Fruit fly (Drosophila melanogaster) whole organism, embryonic: ENCODE data around the gene trr.
A peak's percentile ranks its signal among the peaks of the same experiment; 100 is the strongest.

ENCODE experiments used
- Atf6 ChIP-seq: fragments of 200-800 bp; sonication (Bioruptor generic); IDR thresholded peaks from 2 replicates; pipeline ENCODE4 v1.3.6; 2022; ENCODE audit warnings: missing biosample characterization, missing genetic modification characterization
- BEAF-32 ChIP-seq: fragments of 200-800 bp; sonication (Bioruptor generic); optimal IDR thresholded peaks from 3 replicates; lab custom pipeline; 2017; ENCODE audit warnings: missing biosample characterization, missing genetic modification characterization, mild to moderate bottlenecking, moderate library complexity, missing genetic modification reagents
- CG14860 ChIP-seq: fragments of 200-800 bp; sonication (Bioruptor generic); IDR thresholded peaks from 3 replicates; pipeline ENCODE4 v1.3.6; 2022; ENCODE audit warnings: missing biosample characterization, missing genetic modification characterization; ENCODE audit not compliant: partially characterized antibody
- CG15479 ChIP-seq: fragments of 200-800 bp; sonication (Bioruptor generic); optimal IDR thresholded peaks from 3 replicates; lab custom pipeline; 2019; ENCODE audit warnings: missing biosample characterization, mild to moderate bottlenecking, missing genetic modification characterization, moderate library complexity
- CG1792 ChIP-seq: fragments of 200-800 bp; sonication (Bioruptor generic); optimal IDR thresholded peaks from 2 replicates; lab custom pipeline; 2016; ENCODE audit warnings: missing biosample characterization, missing genetic modification characterization
- CG34376 ChIP-seq: fragments of 200-800 bp; sonication (Bioruptor generic); optimal IDR thresholded peaks from 2 replicates; lab custom pipeline; 2018; ENCODE audit warnings: missing biosample characterization, mild to moderate bottlenecking, missing genetic modification characterization
- CG3995 ChIP-seq: fragments of 200-800 bp; sonication (Bioruptor generic); optimal IDR thresholded peaks from 3 replicates; lab custom pipeline; 2016; ENCODE audit warnings: missing biosample characterization, missing genetic modification characterization
- CG6654 ChIP-seq: fragments of 200-800 bp; sonication (Bioruptor generic); optimal IDR thresholded peaks from 2 replicates; lab custom pipeline; 2017; ENCODE audit warnings: missing biosample characterization, mild to moderate bottlenecking, missing genetic modification characterization
- CG6813 ChIP-seq: fragments of 200-800 bp; sonication (Bioruptor generic); optimal IDR thresholded peaks from 2 replicates; lab custom pipeline; 2017; ENCODE audit warnings: missing biosample characterization, missing genetic modification characterization, mild to moderate bottlenecking, moderate library complexity, missing genetic modification reagents
- CG7556 ChIP-seq: fragments of 200-800 bp; sonication (Bioruptor generic); optimal IDR thresholded peaks from 2 replicates; lab custom pipeline; 2017; ENCODE audit warnings: missing biosample characterization, mild to moderate bottlenecking, missing genetic modification characterization
- CG8089 ChIP-seq: fragments of 200-800 bp; sonication (Bioruptor generic); optimal IDR thresholded peaks from 3 replicates; lab custom pipeline; 2016; ENCODE audit warnings: missing biosample characterization, missing genetic modification characterization
- CG8924 ChIP-seq: fragments of 200-800 bp; optimal IDR thresholded peaks from 3 replicates; lab custom pipeline; 2019; ENCODE audit warnings: missing biosample characterization, mild to moderate bottlenecking, missing genetic modification characterization, moderate library complexity
- CG9817 ChIP-seq: fragments of 200-800 bp; sonication (Bioruptor generic); optimal IDR thresholded peaks from 2 replicates; lab custom pipeline; 2018; ENCODE audit warnings: missing biosample characterization, mild to moderate bottlenecking, missing genetic modification characterization, moderate library complexity
- Doc2 ChIP-seq: fragments of 200-800 bp; sonication (Bioruptor generic); IDR thresholded peaks from 2 replicates; pipeline ENCODE4 v1.3.6; 2022; ENCODE audit warnings: missing biosample characterization, missing genetic modification characterization
- Drgx ChIP-seq: fragments of 200-800 bp; sonication (Bioruptor generic); IDR thresholded peaks from 2 replicates; pipeline ENCODE4 v1.3.6; 2022; ENCODE audit warnings: missing biosample characterization, missing genetic modification characterization
- E2f1 ChIP-seq: fragments of 200-800 bp; sonication (Bioruptor generic); IDR thresholded peaks from 2 replicates; pipeline ENCODE4 v1.3.6; 2022; ENCODE audit warnings: missing biosample characterization, missing genetic modification characterization
- E2f2 ChIP-seq: fragments of 200-800 bp; sonication (Bioruptor generic); IDR thresholded peaks from 2 replicates; pipeline ENCODE4 v1.3.6; 2022; ENCODE audit warnings: missing biosample characterization, missing genetic modification characterization
- Ets97D ChIP-seq: fragments of 200-800 bp; sonication (Bioruptor generic); optimal IDR thresholded peaks from 3 replicates; lab custom pipeline; 2016; ENCODE audit warnings: missing biosample characterization, missing genetic modification characterization
- MTF-1 ChIP-seq: fragments of 200-800 bp; sonication (Bioruptor generic); optimal IDR thresholded peaks from 2 replicates; lab custom pipeline; 2018; ENCODE audit warnings: missing biosample characterization, mild to moderate bottlenecking, missing genetic modification characterization, borderline replicate concordance
- Max ChIP-seq: fragments of 200-800 bp; sonication (Bioruptor generic); optimal IDR thresholded peaks from 2 replicates; lab custom pipeline; 2016; ENCODE audit warnings: missing biosample characterization, mild to moderate bottlenecking, missing genetic modification characterization
- Med ChIP-seq: fragments of 200-800 bp; sonication (Bioruptor generic); peaks from one replicate; lab custom pipeline; 2016; ENCODE audit warnings: missing biosample characterization, missing genetic modification characterization, mild to moderate bottlenecking, inconsistent platforms, moderate library complexity
- Oli ChIP-seq: fragments of 200-800 bp; sonication (Bioruptor generic); optimal IDR thresholded peaks from 2 replicates; lab custom pipeline; 2018; ENCODE audit warnings: missing biosample characterization, mild to moderate bottlenecking, missing genetic modification characterization, moderate library complexity
- Opbp ChIP-seq: fragments of 200-800 bp; sonication (Bioruptor generic); IDR thresholded peaks from 3 replicates; pipeline ENCODE4 v1.3.6; 2022; ENCODE audit warnings: missing biosample characterization, missing genetic modification characterization; ENCODE audit not compliant: partially characterized antibody
- Poxn ChIP-seq: fragments of 200-800 bp; sonication (Bioruptor generic); IDR thresholded peaks from 2 replicates; pipeline ENCODE4 v1.3.6; 2022; ENCODE audit warnings: missing biosample characterization, missing genetic modification characterization
- Scr ChIP-seq: fragments of 200-800 bp; sonication (Bioruptor generic); IDR thresholded peaks from 2 replicates; pipeline ENCODE4 v1.3.6; 2022; ENCODE audit warnings: missing biosample characterization, missing genetic modification characterization; ENCODE audit not compliant: partially characterized antibody
- abd-A ChIP-seq: fragments of 200-800 bp; sonication (Bioruptor generic); optimal IDR thresholded peaks from 3 replicates; lab custom pipeline; 2019; ENCODE audit warnings: missing biosample characterization, mild to moderate bottlenecking, missing genetic modification characterization, moderate library complexity
- amos ChIP-seq: fragments of 200-800 bp; sonication (Bioruptor generic); IDR thresholded peaks from 2 replicates; pipeline ENCODE4 v1.3.6; 2022; ENCODE audit warnings: missing biosample characterization, missing genetic modification characterization; ENCODE audit not compliant: partially characterized antibody
- bbx ChIP-seq: fragments of 200-800 bp; sonication (Bioruptor generic); IDR thresholded peaks from 2 replicates; pipeline ENCODE4 v1.3.6; 2022; ENCODE audit warnings: missing biosample characterization, missing genetic modification characterization; ENCODE audit not compliant: partially characterized antibody
- bsh ChIP-seq, 2 experiments: fragments of 200-800 bp; sonication (Bioruptor generic); optimal IDR thresholded peaks; 2 replicates each; lab custom pipeline; 2017 to 2018; ENCODE audit warnings: mild to moderate bottlenecking in 2 of 2, missing biosample characterization in 2 of 2, missing genetic modification characterization in 2 of 2, moderate library complexity in 1 of 2
- cad ChIP-seq: fragments of >200 bp; optimal IDR thresholded peaks from 2 replicates; lab custom pipeline; 2017; ENCODE audit warnings: missing biosample characterization, missing genetic modification characterization
- dm ChIP-seq: fragments of 200-800 bp; sonication (Bioruptor generic); optimal IDR thresholded peaks from 3 replicates; lab custom pipeline; 2016; ENCODE audit warnings: missing biosample characterization, missing genetic modification characterization
- eve ChIP-seq, 2 experiments: fragments of >200 bp; optimal IDR thresholded peaks; 2 replicates each; lab custom pipeline; 2017; ENCODE audit warnings: missing biosample characterization in 2 of 2, missing genetic modification characterization in 2 of 2
- hb ChIP-seq: fragments of 200-800 bp; sonication (Bioruptor generic); IDR thresholded peaks from 3 replicates; pipeline ENCODE4 v1.3.6; 2022; ENCODE audit warnings: missing biosample characterization, missing genetic modification characterization; ENCODE audit not compliant: partially characterized antibody
- hbn ChIP-seq: fragments of 200-800 bp; sonication (Bioruptor generic); IDR thresholded peaks from 2 replicates; pipeline ENCODE4 v1.3.6; 2022; ENCODE audit warnings: missing biosample characterization, missing genetic modification characterization; ENCODE audit not compliant: partially characterized antibody
- kah ChIP-seq: fragments of 200-800 bp; sonication (Bioruptor generic); optimal IDR thresholded peaks from 2 replicates; lab custom pipeline; 2018; ENCODE audit warnings: missing biosample characterization, mild to moderate bottlenecking, missing genetic modification characterization
- lab ChIP-seq: fragments of 200-800 bp; sonication (Bioruptor generic); optimal IDR thresholded peaks from 3 replicates; lab custom pipeline; 2017; ENCODE audit warnings: missing biosample characterization, missing genetic modification characterization, mild to moderate bottlenecking, moderate library complexity, missing genetic modification reagents
- lbe ChIP-seq: fragments of 200-800 bp; sonication (Bioruptor generic); optimal IDR thresholded peaks from 2 replicates; lab custom pipeline; 2016; ENCODE audit warnings: missing biosample characterization, mild to moderate bottlenecking, missing genetic modification characterization
- nom ChIP-seq: fragments of 200-800 bp; sonication (Bioruptor generic); optimal IDR thresholded peaks from 2 replicates; lab custom pipeline; 2017; ENCODE audit warnings: missing biosample characterization, missing genetic modification characterization, mild to moderate bottlenecking, moderate library complexity, missing genetic modification reagents
- org-1 ChIP-seq: fragments of 200-800 bp; sonication (Bioruptor generic); optimal IDR thresholded peaks from 2 replicates; lab custom pipeline; 2017; ENCODE audit warnings: missing biosample characterization, missing genetic modification characterization
- phol ChIP-seq: fragments of 200-800 bp; sonication (Bioruptor generic); optimal IDR thresholded peaks from 3 replicates; lab custom pipeline; 2018; ENCODE audit warnings: missing biosample characterization, mild to moderate bottlenecking, missing genetic modification characterization, moderate library complexity
- psq ChIP-seq: fragments of 200-800 bp; sonication (Bioruptor generic); optimal IDR thresholded peaks from 2 replicates; lab custom pipeline; 2017; ENCODE audit warnings: missing biosample characterization, missing genetic modification characterization
- pzg ChIP-seq: fragments of 200-800 bp; sonication (Bioruptor generic); optimal IDR thresholded peaks from 3 replicates; lab custom pipeline; 2018; ENCODE audit warnings: missing biosample characterization, mild to moderate bottlenecking, missing genetic modification characterization, moderate library complexity
- row ChIP-seq: fragments of 200-800 bp; sonication (Bioruptor generic); IDR thresholded peaks from 3 replicates; pipeline ENCODE4 v1.3.6; 2022; ENCODE audit warnings: missing biosample characterization, missing genetic modification characterization
- so ChIP-seq: fragments of 200-800 bp; sonication (Bioruptor generic); IDR thresholded peaks from 3 replicates; pipeline ENCODE4 v1.3.6; 2022; ENCODE audit warnings: missing biosample characterization, missing genetic modification characterization
- tgo ChIP-seq: fragments of 200-800 bp; sonication (Bioruptor generic); IDR thresholded peaks from 3 replicates; pipeline ENCODE4 v1.3.6; 2022; ENCODE audit warnings: missing biosample characterization, missing genetic modification characterization
- tio ChIP-seq: fragments of 200-800 bp; sonication (Bioruptor generic); optimal IDR thresholded peaks from 2 replicates; lab custom pipeline; 2017; ENCODE audit warnings: missing biosample characterization, missing genetic modification characterization, inconsistent platforms
- unc-4 ChIP-seq: fragments of 200-800 bp; sonication (Bioruptor generic); IDR thresholded peaks from 2 replicates; pipeline ENCODE4 v1.3.6; 2022; ENCODE audit warnings: missing biosample characterization, missing genetic modification characterization; ENCODE audit not compliant: partially characterized antibody
- unpg ChIP-seq: fragments of 200-800 bp; sonication (Bioruptor generic); optimal IDR thresholded peaks from 3 replicates; lab custom pipeline; 2018; ENCODE audit warnings: missing biosample characterization, mild to moderate bottlenecking, missing genetic modification characterization, moderate library complexity
- vnd ChIP-seq: fragments of 200-800 bp; sonication (Bioruptor generic); IDR thresholded peaks from 3 replicates; pipeline ENCODE4 v1.3.6; 2022; ENCODE audit warnings: missing biosample characterization, missing genetic modification characterization; ENCODE audit not compliant: partially characterized antibody

The trr gene

dm6 chrX:1908757-1909156, 19.0 kb upstream of the trr start, which contains the start of the genes Edem1 and Rbcn-3B (continued):
- peak; percentile 68 for TF ChIP-seq amos (GFP tag; lab: Robert Waterston, UW)
- TF ChIP-seq kah (GFP tag; lab: Kevin White, UChicago), result no peak
- peak; percentile 43 for TF ChIP-seq hbn (GFP tag; lab: Robert Waterston, UW)
- TF ChIP-seq Oli, result no peak
- TF ChIP-seq tgo, result no peak
- TF ChIP-seq CG14860, result 0 out of 3 replicates have a peak, but pooled peaks have one; percentile 31
- no peak for TF ChIP-seq eve (GFP tag; optimal IDR thresholded peaks at IDR 0.05; lab: Kevin White, UChicago)
- no peak for TF ChIP-seq unpg (GFP tag; lab: Kevin White, UChicago)
- no peak for TF ChIP-seq CG8089
- no peak for TF ChIP-seq abd-A (tag; lab: Kevin White, UChicago)
- TF ChIP-seq Ets97D, result no peak
- TF ChIP-seq phol (tag; lab: Kevin White, UChicago), result no peak
- TF ChIP-seq psq (GFP tag; lab: Kevin White, UChicago), result no peak
- TF ChIP-seq Med (GFP tag; lab: Kevin White, UChicago), result peak; percentile 61
- peak; percentile 30; the same call in 1 of the 3 replicates for TF ChIP-seq row (GFP tag; lab: Robert Waterston, UW)
- TF ChIP-seq Atf6 (GFP tag; lab: Robert Waterston, UW), result no peak
- TF ChIP-seq CG9817 (tag; lab: Kevin White, UChicago), result no peak
- no peak for TF ChIP-seq Doc2 (GFP tag; lab: Robert Waterston, UW)
- TF ChIP-seq CG3995 (GFP tag; lab: Kevin White, UChicago), result peak; percentile 77
- TF ChIP-seq CG8924 (tag; lab: Kevin White, UChicago), result peak; percentile 9
- peak; percentile 38 for TF ChIP-seq pzg (GFP tag; lab: Kevin White, UChicago)
- TF ChIP-seq CG6654 (GFP tag; lab: Kevin White, UChicago), result no peak
- no peak for TF ChIP-seq so (GFP tag; lab: Robert Waterston, UW)
- TF ChIP-seq nom (GFP tag; lab: Kevin White, UChicago), result peak; percentile 69
- TF ChIP-seq lbe (GFP tag; lab: Kevin White, UChicago), result peak; percentile 12
- no peak for TF ChIP-seq Poxn
- no peak for TF ChIP-seq CG34376 (GFP tag; lab: Kevin White, UChicago)
- TF ChIP-seq CG15479 (GFP tag; lab: Kevin White, UChicago), result peak; percentile 23
- TF ChIP-seq Drgx, result peak; percentile 14; the same call in 1 of the 2 replicates
- TF ChIP-seq Max (GFP tag; lab: Kevin White, UChicago), result peak; percentile 15
- peak; percentile 68 for TF ChIP-seq BEAF-32
- TF ChIP-seq E2f1 (GFP tag; lab: Robert Waterston, UW), result no peak
- TF ChIP-seq Scr, result peak; percentile 53
- TF ChIP-seq dm, result peak; percentile 36
- TF ChIP-seq E2f2 (GFP tag; lab: Robert Waterston, UW), result no peak
- TF ChIP-seq CG1792, result no peak
- peak; percentile 16 for TF ChIP-seq lab (GFP tag; lab: Kevin White, UChicago)
- TF ChIP-seq Opbp (GFP tag; lab: Robert Waterston, UW), result peak; percentile 36; the same call in 1 of the 3 replicates
- peak in 1 of 2 experiments; percentile 62 for TF ChIP-seq bsh (GFP tag; optimal IDR thresholded peaks at IDR 0.05; lab: Kevin White, UChicago)
- TF ChIP-seq CG7556 (GFP tag; lab: Kevin White, UChicago), result no peak
- TF ChIP-seq vnd (GFP tag; lab: Robert Waterston, UW), result peak; percentile 40; the same call in 1 of the 3 replicates
- TF ChIP-seq cad, result no peak
- TF ChIP-seq hb, result peak; percentile 57; the same call in 1 of the 3 replicates
- TF ChIP-seq org-1 (GFP tag; lab: Kevin White, UChicago), result no peak
- no peak for TF ChIP-seq bbx (GFP tag; lab: Robert Waterston, UW)
- no peak for TF ChIP-seq MTF-1 (GFP tag; lab: Kevin White, UChicago)
- 0 out of 2 replicates have a peak, but pooled peaks have one; percentile 32 for TF ChIP-seq unc-4
- TF ChIP-seq CG6813, result no peak
- no peak for TF ChIP-seq tio (GFP tag; lab: Kevin White, UChicago)
